Worm (Caenorhabditis elegans): ENCODE results near the gene nhr-161.

The nhr-161 gene

DNA sequence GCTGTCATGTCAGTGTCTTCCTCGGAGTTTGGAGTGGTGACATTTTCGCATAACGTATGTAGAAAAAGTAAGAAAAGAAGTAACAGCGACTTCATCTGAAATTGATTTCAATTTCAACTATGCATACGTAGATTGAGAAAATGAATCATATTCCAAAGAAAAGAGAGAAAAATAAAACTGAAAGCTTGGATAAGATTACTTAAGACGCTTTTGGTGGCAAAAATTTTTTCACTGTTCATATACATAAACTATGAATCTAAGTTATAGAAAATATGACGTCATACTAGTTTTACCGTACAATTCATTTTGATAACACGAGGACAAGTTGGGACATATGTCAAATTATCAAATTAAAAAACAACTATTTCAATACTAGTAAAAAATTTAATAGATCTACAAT is 48.5 kb downstream of the nhr-161 start, which contains the start of gene lipl-6:
TSS of gene lipl-6 (minus strand) at position 101 of the 400 bp plus-strand sequence.
- no peak for TF ChIP-seq eyg-1 (tag; optimal IDR thresholded peaks at IDR 0.05)
- no peak for TF ChIP-seq lim-6 (tag; optimal IDR thresholded peaks at IDR 0.05)
- no peak for TF ChIP-seq unc-55 (GFP tag; optimal IDR thresholded peaks at IDR 0.05)
- TF ChIP-seq K09A11.1 (tag; optimal IDR thresholded peaks at IDR 0.05; ENCODE audit: insufficient read depth), result no peak
- no peak for TF ChIP-seq ets-4 (tag; optimal IDR thresholded peaks at IDR 0.05)
- TF ChIP-seq hlh-15 (tag; optimal IDR thresholded peaks at IDR 0.05), result no peak
- no peak for TF ChIP-seq pax-1 (tag; optimal IDR thresholded peaks at IDR 0.05)
- no peak for TF ChIP-seq fkh-6 (tag; optimal IDR thresholded peaks at IDR 0.05)
- TF ChIP-seq ceh-45 (GFP tag; IDR thresholded peaks at IDR 0.05), result no peak
- no peak for TF ChIP-seq elt-4 (tag; optimal IDR thresholded peaks at IDR 0.05)
- TF ChIP-seq ceh-31 (tag; optimal IDR thresholded peaks at IDR 0.05), result no peak
- no peak for TF ChIP-seq ceh-9 (tag; optimal IDR thresholded peaks at IDR 0.05)
- no peak for TF ChIP-seq sox-2 (GFP tag; IDR thresholded peaks at IDR 0.05)
- no peak for TF ChIP-seq pha-4 (tag; optimal IDR thresholded peaks at IDR 0.05)
- TF ChIP-seq C08G9.2 (tag; optimal IDR thresholded peaks at IDR 0.05), result no peak
- no peak for TF ChIP-seq ceh-19 (GFP tag; optimal IDR thresholded peaks at IDR 0.05)
- TF ChIP-seq pqm-1 (tag; optimal IDR thresholded peaks at IDR 0.05), result no peak
- no peak for TF ChIP-seq ceh-48 (tag; optimal IDR thresholded peaks at IDR 0.05)
- TF ChIP-seq syd-9 (tag; optimal IDR thresholded peaks at IDR 0.05), result no peak
